Worm (Caenorhabditis elegans) whole organism, L3 larva: ENCODE data around the gene Y41E3.6.

ENCODE experiments used
- R02D3.7 ChIP-seq: fragments of 150-350 bp; optimal IDR thresholded peaks from 2 replicates; lab custom pipeline; 2014; ENCODE audit warnings: missing biosample characterization, missing genetic modification characterization
- ZK546.5 ChIP-seq: sonication (generic microtip); optimal IDR thresholded peaks from 2 replicates; lab custom pipeline; 2017; ENCODE audit warnings: missing biosample characterization, missing genetic modification characterization
- aly-2 ChIP-seq: fragments of 150-350 bp; optimal IDR thresholded peaks from 2 replicates; lab custom pipeline; 2014; ENCODE audit warnings: missing biosample characterization, missing genetic modification characterization
- ama-1 ChIP-seq: fragments of 150-350 bp; optimal IDR thresholded peaks from 2 replicates; lab custom pipeline; 2018
- ceh-16 ChIP-seq: sonication (generic microtip); optimal IDR thresholded peaks from 2 replicates; lab custom pipeline; 2017; ENCODE audit warnings: missing biosample characterization, missing genetic modification characterization
- ceh-28 ChIP-seq: fragments of 150-350 bp; optimal IDR thresholded peaks from 2 replicates; lab custom pipeline; 2014; ENCODE audit warnings: missing biosample characterization, missing genetic modification reagents, missing genetic modification characterization
- ceh-82 ChIP-seq: fragments of 150-350 bp; optimal IDR thresholded peaks from 2 replicates; lab custom pipeline; 2014; ENCODE audit warnings: missing biosample characterization, missing genetic modification characterization
- ceh-9 ChIP-seq: sonication (generic microtip); optimal IDR thresholded peaks from 2 replicates; lab custom pipeline; 2018; ENCODE audit warnings: missing biosample characterization, missing genetic modification characterization
- daf-12 ChIP-seq: fragments of 150-350 bp; optimal IDR thresholded peaks from 2 replicates; lab custom pipeline; 2014; ENCODE audit warnings: missing biosample characterization, missing genetic modification reagents, missing genetic modification characterization
- egl-27 ChIP-seq: sonication (generic microtip); optimal IDR thresholded peaks from 4 replicates; lab custom pipeline; 2017; ENCODE audit warnings: missing biosample characterization, missing genetic modification reagents, missing genetic modification characterization
- egl-5 ChIP-seq: fragments of 150-350 bp; optimal IDR thresholded peaks from 2 replicates; lab custom pipeline; 2017; ENCODE audit warnings: missing biosample characterization, missing genetic modification reagents, missing genetic modification characterization, inconsistent platforms
- elt-1 ChIP-seq: fragments of 150-350 bp; optimal IDR thresholded peaks from 2 replicates; lab custom pipeline; 2014; ENCODE audit warnings: missing biosample characterization, missing genetic modification characterization
- elt-2 ChIP-seq: sonication (generic microtip); optimal IDR thresholded peaks from 2 replicates; lab custom pipeline; 2016; ENCODE audit warnings: missing genetic modification reagents, mild to moderate bottlenecking, missing genetic modification characterization, missing compliant biosample characterization
- elt-3 ChIP-seq, 3 experiments: fragments of 150-350 bp in 1 of 3; sonication (generic microtip) in 2 of 3; optimal IDR thresholded peaks; 2 replicates in 2 of 3; 4 replicates in 1 of 3; lab custom pipeline; 2014 to 2017; ENCODE audit warnings: missing biosample characterization in 3 of 3, missing genetic modification characterization in 3 of 3
- eor-1 ChIP-seq, 2 experiments: fragments of 150-350 bp; optimal IDR thresholded peaks; 2 replicates each; lab custom pipeline; 2014 to 2018; ENCODE audit warnings: missing biosample characterization in 2 of 2, missing genetic modification characterization in 2 of 2
- fkh-10 ChIP-seq: sonication (generic microtip); optimal IDR thresholded peaks from 2 replicates; lab custom pipeline; 2017; ENCODE audit warnings: missing biosample characterization, missing genetic modification reagents, missing genetic modification characterization
- fkh-2 ChIP-seq: fragments of 150-350 bp; optimal IDR thresholded peaks from 2 replicates; lab custom pipeline; 2014; ENCODE audit warnings: missing biosample characterization, missing genetic modification reagents, missing genetic modification characterization
- fos-1 ChIP-seq: fragments of 150-350 bp; optimal IDR thresholded peaks from 2 replicates; lab custom pipeline; 2014; ENCODE audit warnings: missing biosample characterization, missing genetic modification characterization
- hmg-11 ChIP-seq: sonication (generic microtip); optimal IDR thresholded peaks from 2 replicates; lab custom pipeline; 2016; ENCODE audit warnings: missing genetic modification characterization, missing compliant biosample characterization
- jun-1 ChIP-seq: fragments of 150-350 bp; optimal IDR thresholded peaks from 2 replicates; lab custom pipeline; 2014; ENCODE audit warnings: missing biosample characterization, missing genetic modification reagents, missing genetic modification characterization
- lin-15B ChIP-seq: fragments of 150-350 bp; optimal IDR thresholded peaks from 2 replicates; lab custom pipeline; 2014; ENCODE audit warnings: missing biosample characterization, missing genetic modification characterization
- lin-39 ChIP-seq: fragments of 150-350 bp; optimal IDR thresholded peaks from 2 replicates; lab custom pipeline; 2018; ENCODE audit warnings: missing biosample characterization, missing genetic modification reagents, missing genetic modification characterization
- lsy-12 ChIP-seq: sonication (generic microtip); optimal IDR thresholded peaks from 2 replicates; lab custom pipeline; 2016; ENCODE audit warnings: mild to moderate bottlenecking, missing genetic modification characterization, missing compliant biosample characterization
- mdl-1 ChIP-seq: fragments of 150-350 bp; optimal IDR thresholded peaks from 2 replicates; lab custom pipeline; 2014; ENCODE audit warnings: missing biosample characterization, missing genetic modification characterization
- mml-1 ChIP-seq: fragments of 150-350 bp; sonication (generic microtip); optimal IDR thresholded peaks from 3 replicates; lab custom pipeline; 2014; ENCODE audit warnings: missing biosample characterization, missing genetic modification characterization
- nfya-1 ChIP-seq: sonication (generic microtip); optimal IDR thresholded peaks from 2 replicates; lab custom pipeline; 2017; ENCODE audit warnings: missing genetic modification characterization, mild to moderate bottlenecking, missing compliant biosample characterization, antibody characterized with exemption, moderate library complexity; ENCODE audit not compliant: insufficient read depth
- nhr-11 ChIP-seq: fragments of 150-350 bp; optimal IDR thresholded peaks from 2 replicates; lab custom pipeline; 2014; ENCODE audit warnings: missing biosample characterization, missing genetic modification characterization
- nhr-12 ChIP-seq: fragments of 150-350 bp; optimal IDR thresholded peaks from 2 replicates; lab custom pipeline; 2014; ENCODE audit warnings: missing biosample characterization, missing genetic modification characterization
- nhr-23 ChIP-seq: fragments of 150-350 bp; optimal IDR thresholded peaks from 2 replicates; lab custom pipeline; 2014; ENCODE audit warnings: missing biosample characterization, missing genetic modification reagents, missing genetic modification characterization
- nhr-237 ChIP-seq: fragments of 150-350 bp; optimal IDR thresholded peaks from 2 replicates; lab custom pipeline; 2014; ENCODE audit warnings: missing biosample characterization, missing genetic modification characterization
- nhr-25 ChIP-seq: sonication (generic microtip); optimal IDR thresholded peaks from 2 replicates; lab custom pipeline; 2017; ENCODE audit warnings: missing biosample characterization, missing genetic modification characterization
- nhr-28 ChIP-seq: fragments of 150-350 bp; optimal IDR thresholded peaks from 2 replicates; lab custom pipeline; 2014; ENCODE audit warnings: missing biosample characterization, missing genetic modification characterization
- nhr-43 ChIP-seq: sonication (generic microtip); optimal IDR thresholded peaks from 2 replicates; lab custom pipeline; 2016; ENCODE audit warnings: mild to moderate bottlenecking, missing genetic modification characterization, missing compliant biosample characterization; ENCODE audit not compliant: poor library complexity, severe bottlenecking
- nhr-67 ChIP-seq: fragments of 150-350 bp; optimal IDR thresholded peaks from 2 replicates; lab custom pipeline; 2014; ENCODE audit warnings: missing biosample characterization, missing genetic modification characterization
- nhr-76 ChIP-seq: fragments of 150-350 bp; sonication (generic microtip); optimal IDR thresholded peaks from 5 replicates; lab custom pipeline; 2014; ENCODE audit warnings: missing biosample characterization, missing genetic modification characterization
- nhr-77 ChIP-seq: fragments of 150-350 bp; optimal IDR thresholded peaks from 2 replicates; lab custom pipeline; 2014; ENCODE audit warnings: missing biosample characterization, missing genetic modification characterization
- pha-4 ChIP-seq: fragments of 150-350 bp; optimal IDR thresholded peaks from 2 replicates; lab custom pipeline; 2014; ENCODE audit warnings: missing biosample characterization, missing genetic modification reagents, missing genetic modification characterization
- pqm-1 ChIP-seq: fragments of 150-350 bp; optimal IDR thresholded peaks from 2 replicates; lab custom pipeline; 2017; ENCODE audit warnings: missing biosample characterization, missing genetic modification characterization, inconsistent platforms
- sea-2 ChIP-seq: fragments of 150-350 bp; sonication (generic microtip); optimal IDR thresholded peaks from 4 replicates; lab custom pipeline; 2014; ENCODE audit warnings: missing biosample characterization, missing genetic modification reagents, missing genetic modification characterization
- skn-1 ChIP-seq: fragments of 150-350 bp; optimal IDR thresholded peaks from 2 replicates; lab custom pipeline; 2014; ENCODE audit warnings: missing biosample characterization, missing genetic modification characterization
- snpc-4 ChIP-seq: fragments of 150-350 bp; optimal IDR thresholded peaks from 2 replicates; lab custom pipeline; 2014; ENCODE audit warnings: missing biosample characterization, missing genetic modification characterization
- tbx-2 ChIP-seq: sonication (generic microtip); optimal IDR thresholded peaks from 2 replicates; lab custom pipeline; 2016; ENCODE audit warnings: mild to moderate bottlenecking, missing genetic modification characterization, missing compliant biosample characterization
- unc-39 ChIP-seq: sonication (generic microtip); optimal IDR thresholded peaks from 4 replicates; lab custom pipeline; 2017; ENCODE audit warnings: missing biosample characterization, missing genetic modification characterization
- unc-62 ChIP-seq: fragments of 150-350 bp; sonication (generic microtip); optimal IDR thresholded peaks from 4 replicates; lab custom pipeline; 2014; ENCODE audit warnings: missing biosample characterization, missing genetic modification reagents, missing genetic modification characterization
- zag-1 ChIP-seq: fragments of 150-350 bp; optimal IDR thresholded peaks from 2 replicates; lab custom pipeline; 2014; ENCODE audit warnings: missing biosample characterization, missing genetic modification characterization
- ztf-11 ChIP-seq: fragments of 150-350 bp; optimal IDR thresholded peaks from 2 replicates; lab custom pipeline; 2014; ENCODE audit warnings: missing biosample characterization, missing genetic modification characterization
- ztf-4 ChIP-seq: fragments of 150-350 bp; optimal IDR thresholded peaks from 2 replicates; lab custom pipeline; 2014; ENCODE audit warnings: missing biosample characterization, missing genetic modification characterization

The Y41E3.6 gene

DNA sequence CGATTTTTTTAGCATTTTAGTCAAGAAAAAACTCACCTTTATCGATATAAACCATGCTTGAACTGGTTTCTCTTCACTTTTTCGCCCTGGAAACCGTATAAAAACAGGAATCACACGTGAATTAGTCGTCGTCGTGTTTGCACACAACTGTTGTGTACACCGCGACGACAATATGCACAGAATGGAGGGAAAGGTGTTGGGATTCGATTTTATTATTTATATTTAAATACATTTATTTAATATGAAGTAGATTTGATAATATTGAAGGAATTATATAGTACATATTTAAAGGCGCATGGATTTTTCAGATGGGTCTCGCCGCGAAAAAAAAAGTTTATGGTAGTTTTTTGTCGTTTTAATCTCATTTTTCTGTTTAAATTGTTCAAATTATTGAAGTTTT lies 22.3 kb downstream of the Y41E3.6 start, which contains the start of gene Y41E3.8 (continued):
- no peak for TF ChIP-seq unc-62
- no peak for TF ChIP-seq ZK546.5 (tag; lab: Kevin White, UChicago)
- TF ChIP-seq jun-1 (tag; lab: Kevin White, UChicago): no peak
- no peak for TF ChIP-seq fkh-10 (GFP tag; lab: Kevin White, UChicago)
- TF ChIP-seq nhr-67 (tag; lab: Kevin White, UChicago): no peak
- no peak for TF ChIP-seq ceh-9 (tag; lab: Kevin White, UChicago)
- TF ChIP-seq tbx-2 (tag; lab: Kevin White, UChicago): no peak
- no peak for TF ChIP-seq aly-2 (tag; lab: Kevin White, UChicago)
- no peak for TF ChIP-seq zag-1 (tag; lab: Kevin White, UChicago)
- TF ChIP-seq ceh-82: no peak

DNA sequence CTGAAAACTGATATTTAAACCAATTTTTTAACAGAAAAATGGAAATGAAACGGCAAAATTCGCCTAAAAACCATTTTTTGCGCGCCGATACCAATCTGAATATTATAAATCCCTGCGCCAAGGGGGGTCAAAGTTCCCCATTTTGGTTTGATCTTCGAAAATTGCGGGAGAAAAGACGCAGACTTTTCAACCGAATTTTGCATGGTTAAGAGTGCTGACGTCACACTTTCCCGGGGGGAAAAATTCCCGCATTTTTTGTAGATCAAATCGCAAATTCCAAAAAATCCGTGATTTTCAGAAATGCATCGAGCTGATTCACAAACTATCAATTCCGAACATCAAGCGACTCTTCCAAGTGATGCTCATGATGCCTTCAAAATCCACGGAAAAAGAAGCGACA lies 23.0 kb downstream of the Y41E3.6 start:
- TF ChIP-seq nhr-76 (tag; lab: Kevin White, UChicago): no peak
- TF ChIP-seq pqm-1 (tag; lab: Kevin White, UChicago): no peak
- TF ChIP-seq daf-12 (tag; lab: Kevin White, UChicago): no peak
- no peak for TF ChIP-seq skn-1 (tag; lab: Kevin White, UChicago)
- no peak for TF ChIP-seq nhr-28 (tag; lab: Kevin White, UChicago)
- TF ChIP-seq ZK546.5 (tag; lab: Kevin White, UChicago): no peak
- TF ChIP-seq elt-3 (tag; optimal IDR thresholded peaks at IDR 0.05; lab: Kevin White, UChicago): no peak
- no peak for TF ChIP-seq nhr-12
- no peak for TF ChIP-seq tbx-2 (tag; lab: Kevin White, UChicago)
- no peak for TF ChIP-seq elt-2
- TF ChIP-seq nhr-77 (tag; lab: Kevin White, UChicago): no peak
- no peak for TF ChIP-seq fos-1 (tag; lab: Kevin White, UChicago)
- no peak for TF ChIP-seq fkh-2
- no peak for TF ChIP-seq aly-2 (tag; lab: Kevin White, UChicago)
- TF ChIP-seq ceh-16: no peak

DNA sequence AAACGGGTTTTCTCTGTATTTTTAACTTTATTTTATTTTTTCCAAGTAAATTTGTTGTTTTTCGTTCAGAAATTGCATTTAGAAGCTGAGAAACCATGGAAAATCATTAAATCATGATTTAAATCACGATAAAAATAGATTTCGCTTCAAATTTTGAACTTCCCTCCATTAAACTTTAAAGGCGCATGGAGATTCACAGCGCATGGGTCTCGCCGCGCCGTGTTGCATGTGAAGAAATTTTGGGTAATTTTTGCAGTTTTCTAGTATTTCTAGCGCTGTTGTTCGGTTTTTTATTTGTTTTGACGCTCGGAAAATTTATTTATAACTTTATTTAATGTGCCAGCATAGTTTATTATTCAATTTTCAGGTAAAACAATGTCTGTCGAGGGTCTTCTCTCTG lies 30.4 kb downstream of the Y41E3.6 start, which contains the start of gene eef-1B.2:
Gene eef-1B.2, plus strand, starts transcription at position 358 of the 400 bp plus-strand sequence.
- TF ChIP-seq nhr-25 (tag; lab: Kevin White, UChicago) (peak; percentile 50), zag-1 (tag; lab: Kevin White, UChicago) (no peak), skn-1 (tag; lab: Kevin White, UChicago) (peak; percentile 75), elt-3 (tag; optimal IDR thresholded peaks at IDR 0.05; lab: Kevin White, UChicago) (no peak), fkh-2 (no peak), mdl-1 (tag; lab: Kevin White, UChicago) (no peak), unc-62 (no peak), hmg-11 (tag; lab: Kevin White, UChicago) (peak; percentile 33), nhr-28 (tag; lab: Kevin White, UChicago) (no peak), nhr-237 (tag; lab: Kevin White, UChicago) (no peak), snpc-4 (tag; lab: Kevin White, UChicago) (peak; percentile 22), egl-27 (tag; lab: Kevin White, UChicago) (no peak), nhr-43 (tag; lab: Kevin White, UChicago) (peak; percentile 3), nhr-12 (no peak), nhr-23 (tag; lab: Kevin White, UChicago) (peak; percentile 60), lin-39 (tag; lab: Kevin White, UChicago) (peak; percentile 59), elt-2 (peak; percentile 30), aly-2 (tag; lab: Kevin White, UChicago) (no peak), nhr-76 (tag; lab: Kevin White, UChicago) (no peak), mml-1 (tag; lab: Kevin White, UChicago) (no peak), nhr-67 (tag; lab: Kevin White, UChicago) (no peak), ceh-28 (no peak), ceh-16 (no peak), daf-12 (tag; lab: Kevin White, UChicago) (no peak), tbx-2 (tag; lab: Kevin White, UChicago) (no peak), pha-4 (tag; lab: Kevin White, UChicago) (peak; percentile 86), eor-1 (tag; optimal IDR thresholded peaks at IDR 0.05; lab: Kevin White, UChicago) (no peak), nfya-1 (tag; lab: Kevin White, UChicago) (peak; percentile 85), nhr-77 (tag; lab: Kevin White, UChicago) (no peak), ztf-4 (tag; lab: Kevin White, UChicago) (no peak), ZK546.5 (tag; lab: Kevin White, UChicago) (no peak), elt-1 (tag; lab: Kevin White, UChicago) (no peak), fos-1 (tag; lab: Kevin White, UChicago) (no peak), R02D3.7 (tag; lab: Kevin White, UChicago) (peak; percentile 10), egl-5 (peak; percentile 17), ztf-11 (no peak), ceh-9 (tag; lab: Kevin White, UChicago) (no peak), ama-1 (lab: Kevin White, UChicago) (no peak), unc-39 (tag; lab: Kevin White, UChicago) (no peak), fkh-10 (GFP tag; lab: Kevin White, UChicago) (no peak), pqm-1 (tag; lab: Kevin White, UChicago) (no peak), nhr-11 (tag; lab: Kevin White, UChicago) (no peak), jun-1 (tag; lab: Kevin White, UChicago) (no peak), lin-15B (peak; percentile 78), sea-2 (no peak), ceh-82 (no peak), lsy-12 (tag; lab: Kevin White, UChicago) (no peak)
- TF ChIP-seq, all 47 proteins: peak for 13
